Worm (Caenorhabditis elegans) whole organism, L2 larva: ENCODE data around the gene Y43F8C.5.

Experiments
- C34F6.9 ChIP-seq: fragments of 150-350 bp; optimal IDR thresholded peaks from 2 replicates; lab custom pipeline; 2014; ENCODE audit warnings: missing biosample characterization, missing genetic modification characterization
- F13H6.1 ChIP-seq: sonication (generic microtip); optimal IDR thresholded peaks from 2 replicates; lab custom pipeline; 2016; ENCODE audit warnings: missing genetic modification characterization, missing compliant biosample characterization
- R02D3.7 ChIP-seq: fragments of 150-350 bp; optimal IDR thresholded peaks from 2 replicates; lab custom pipeline; 2014; ENCODE audit warnings: missing biosample characterization, missing genetic modification characterization
- Y55F3AM.14 ChIP-seq: fragments of 200-800 bp; sonication (Bioruptor generic); optimal IDR thresholded peaks from 2 replicates; lab custom pipeline; 2018; ENCODE audit warnings: mild to moderate bottlenecking, missing genetic modification characterization, missing compliant biosample characterization
- ZK546.5 ChIP-seq: sonication (generic microtip); optimal IDR thresholded peaks from 2 replicates; lab custom pipeline; 2017; ENCODE audit warnings: missing biosample characterization, missing genetic modification characterization
- aly-2 ChIP-seq: fragments of 150-350 bp; optimal IDR thresholded peaks from 2 replicates; lab custom pipeline; 2014; ENCODE audit warnings: missing biosample characterization, missing genetic modification characterization
- blmp-1 ChIP-seq: sonication (generic microtip); optimal IDR thresholded peaks from 2 replicates; lab custom pipeline; 2017; ENCODE audit warnings: missing genetic modification characterization, mild to moderate bottlenecking, missing compliant biosample characterization, antibody characterized with exemption, moderate library complexity; ENCODE audit not compliant: insufficient read depth
- ceh-16 ChIP-seq: fragments of 150-350 bp; optimal IDR thresholded peaks from 2 replicates; lab custom pipeline; 2014; ENCODE audit warnings: missing biosample characterization, missing genetic modification characterization
- ceh-82 ChIP-seq: fragments of 150-350 bp; optimal IDR thresholded peaks from 2 replicates; lab custom pipeline; 2014; ENCODE audit warnings: missing biosample characterization, missing genetic modification characterization
- crh-2 ChIP-seq: sonication (generic microtip); optimal IDR thresholded peaks from 2 replicates; lab custom pipeline; 2017; ENCODE audit warnings: missing biosample characterization, missing genetic modification characterization
- elt-1 ChIP-seq: fragments of 150-350 bp; optimal IDR thresholded peaks from 2 replicates; lab custom pipeline; 2014; ENCODE audit warnings: missing biosample characterization, missing genetic modification characterization
- elt-3 ChIP-seq: sonication (generic microtip); optimal IDR thresholded peaks from 2 replicates; lab custom pipeline; 2017; ENCODE audit warnings: missing biosample characterization, missing genetic modification characterization
- fos-1 ChIP-seq: fragments of 150-350 bp; optimal IDR thresholded peaks from 2 replicates; lab custom pipeline; 2014; ENCODE audit warnings: missing biosample characterization, missing genetic modification characterization
- gmeb-1 ChIP-seq: fragments of 150-350 bp; optimal IDR thresholded peaks from 2 replicates; lab custom pipeline; 2014; ENCODE audit warnings: missing biosample characterization, missing genetic modification characterization
- lin-11 ChIP-seq: fragments of 150-350 bp; sonication (generic microtip); optimal IDR thresholded peaks from 2 replicates; lab custom pipeline; 2014; ENCODE audit warnings: missing biosample characterization, missing genetic modification characterization, inconsistent platforms, mixed read lengths
- lin-13 ChIP-seq: fragments of 150-350 bp; optimal IDR thresholded peaks from 2 replicates; lab custom pipeline; 2014; ENCODE audit warnings: missing biosample characterization, missing genetic modification reagents, missing genetic modification characterization
- lin-39 ChIP-seq: fragments of 150-350 bp; optimal IDR thresholded peaks from 2 replicates; lab custom pipeline; 2014; ENCODE audit warnings: missing biosample characterization, missing genetic modification reagents, missing genetic modification characterization
- mdl-1 ChIP-seq, 2 experiments: fragments of 150-350 bp in 1 of 2; sonication (generic microtip) in 1 of 2; optimal IDR thresholded peaks; 2 replicates each; lab custom pipeline; 2017; ENCODE audit warnings: missing biosample characterization in 2 of 2, missing genetic modification characterization in 2 of 2
- nhr-11 ChIP-seq: fragments of 150-350 bp; optimal IDR thresholded peaks from 2 replicates; lab custom pipeline; 2014; ENCODE audit warnings: missing biosample characterization, missing genetic modification characterization
- nhr-12 ChIP-seq: fragments of 150-350 bp; optimal IDR thresholded peaks from 2 replicates; lab custom pipeline; 2014; ENCODE audit warnings: missing biosample characterization, missing genetic modification characterization
- nhr-129 ChIP-seq: fragments of 150-350 bp; optimal IDR thresholded peaks from 2 replicates; lab custom pipeline; 2014; ENCODE audit warnings: missing biosample characterization, missing genetic modification characterization
- nhr-21 ChIP-seq: fragments of 150-350 bp; optimal IDR thresholded peaks from 2 replicates; lab custom pipeline; 2014; ENCODE audit warnings: missing biosample characterization, missing genetic modification characterization
- nhr-25 ChIP-seq: fragments of 150-350 bp; sonication (generic microtip); optimal IDR thresholded peaks from 3 replicates; lab custom pipeline; 2014; ENCODE audit warnings: missing biosample characterization, missing genetic modification characterization
- peb-1 ChIP-seq: fragments of 150-350 bp; optimal IDR thresholded peaks from 2 replicates; lab custom pipeline; 2014; ENCODE audit warnings: missing biosample characterization, missing genetic modification characterization
- sem-4 ChIP-seq: fragments of 150-350 bp; optimal IDR thresholded peaks from 2 replicates; lab custom pipeline; 2014; ENCODE audit warnings: missing biosample characterization, missing genetic modification reagents, missing genetic modification characterization
- skn-1 ChIP-seq: sonication (generic microtip); optimal IDR thresholded peaks from 2 replicates; lab custom pipeline; 2017; ENCODE audit warnings: missing biosample characterization, missing genetic modification characterization
- sma-3 ChIP-seq: sonication (generic microtip); optimal IDR thresholded peaks from 2 replicates; lab custom pipeline; 2016; ENCODE audit warnings: missing genetic modification reagents, missing genetic modification characterization, missing compliant biosample characterization
- snpc-4 ChIP-seq: fragments of 150-350 bp; optimal IDR thresholded peaks from 2 replicates; lab custom pipeline; 2014; ENCODE audit warnings: missing biosample characterization, missing genetic modification characterization
- unc-39 ChIP-seq: fragments of 150-350 bp; optimal IDR thresholded peaks from 2 replicates; lab custom pipeline; 2014; ENCODE audit warnings: missing biosample characterization, missing genetic modification characterization
- zag-1 ChIP-seq: fragments of 150-350 bp; optimal IDR thresholded peaks from 2 replicates; lab custom pipeline; 2014; ENCODE audit warnings: missing biosample characterization, missing genetic modification characterization
- ztf-1 ChIP-seq: fragments of 200-800 bp; sonication (Bioruptor generic); conservative IDR thresholded peaks from 2 replicates; pipeline ENCODE4 v1.3.6; 2022; ENCODE audit warnings: missing genetic modification characterization, missing compliant biosample characterization

Y43F8C.5 gene

DNA sequence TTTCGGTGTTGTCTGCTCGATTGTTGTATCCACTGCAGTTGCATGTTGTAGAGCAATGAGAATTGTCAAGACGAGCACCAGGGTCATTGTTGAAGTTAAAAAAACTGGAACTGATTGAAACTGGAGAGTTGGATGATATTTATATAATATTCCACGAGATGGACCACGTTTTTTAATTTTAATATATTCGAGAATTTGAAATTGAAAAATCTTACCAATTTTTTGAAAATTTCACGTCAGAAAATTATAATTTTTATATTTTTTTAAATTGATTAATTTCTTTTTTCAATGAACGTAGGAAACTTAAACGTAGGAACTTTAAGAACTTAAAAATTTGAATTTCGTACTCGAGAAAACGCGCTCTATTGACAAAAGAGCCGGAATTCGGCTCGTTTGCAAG lies at the start of gene Y43F8C.5:
Gene Y43F8C.5, minus strand, starts transcription at position 101 of the 400 bp plus-strand sequence.
- TF ChIP-seq nhr-21 (tag; lab: Kevin White, UChicago) (no peak), crh-2 (tag; lab: Kevin White, UChicago) (no peak), R02D3.7 (tag; lab: Kevin White, UChicago) (no peak), sma-3 (GFP tag; lab: Kevin White, UChicago) (no peak)

DNA sequence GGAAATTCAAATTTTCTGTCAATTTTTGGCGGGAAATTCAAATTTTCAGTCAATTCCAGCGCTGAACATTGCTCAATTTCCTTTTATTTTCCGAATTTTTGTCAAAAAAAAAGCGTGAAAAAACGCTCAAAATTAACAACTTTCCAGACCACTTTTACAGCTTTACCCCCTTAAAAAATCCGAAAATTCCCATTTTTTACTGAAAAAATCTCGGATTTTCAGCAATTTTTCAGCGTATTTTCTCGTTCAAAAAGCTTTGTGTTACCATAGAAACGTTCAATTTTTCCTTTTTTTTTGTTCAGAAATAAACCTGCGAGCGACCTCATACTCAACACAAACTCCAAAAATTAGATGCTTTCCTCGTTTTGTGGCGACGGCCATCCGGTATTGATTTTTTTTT lies 42.1 kb upstream of the Y43F8C.5 start, which contains the start of gene mrp-7:
Gene mrp-7, plus strand, starts transcription at position 301 of the 400 bp plus-strand sequence.
- TF ChIP-seq nhr-11 (tag; lab: Kevin White, UChicago) = no peak
- TF ChIP-seq nhr-12 = no peak
- no peak for TF ChIP-seq ztf-1
- TF ChIP-seq zag-1 (tag; lab: Kevin White, UChicago) = no peak
- TF ChIP-seq nhr-21 (tag; lab: Kevin White, UChicago) = no peak
- no peak for TF ChIP-seq Y55F3AM.14 (GFP tag; lab: Kevin White, UChicago)
- no peak for TF ChIP-seq mdl-1 (tag; optimal IDR thresholded peaks at IDR 0.05; lab: Kevin White, UChicago)
- TF ChIP-seq elt-1 (tag; lab: Kevin White, UChicago) = no peak
- no peak for TF ChIP-seq elt-3 (tag; lab: Kevin White, UChicago)

ce11 chrV:19673298-19673903 lies 41.0 kb upstream of the Y43F8C.5 start:
- TF ChIP-seq ceh-82 (tag; lab: Kevin White, UChicago) = no peak
- TF ChIP-seq lin-13 (GFP tag; lab: Kevin White, UChicago) = no peak
- no peak for TF ChIP-seq nhr-25 (tag; lab: Kevin White, UChicago)
- peak; percentile 59 for TF ChIP-seq skn-1 (tag; lab: Kevin White, UChicago)
- no peak for TF ChIP-seq sma-3 (GFP tag; lab: Kevin White, UChicago)
- peak; percentile 50 for TF ChIP-seq fos-1 (tag; lab: Kevin White, UChicago)

DNA sequence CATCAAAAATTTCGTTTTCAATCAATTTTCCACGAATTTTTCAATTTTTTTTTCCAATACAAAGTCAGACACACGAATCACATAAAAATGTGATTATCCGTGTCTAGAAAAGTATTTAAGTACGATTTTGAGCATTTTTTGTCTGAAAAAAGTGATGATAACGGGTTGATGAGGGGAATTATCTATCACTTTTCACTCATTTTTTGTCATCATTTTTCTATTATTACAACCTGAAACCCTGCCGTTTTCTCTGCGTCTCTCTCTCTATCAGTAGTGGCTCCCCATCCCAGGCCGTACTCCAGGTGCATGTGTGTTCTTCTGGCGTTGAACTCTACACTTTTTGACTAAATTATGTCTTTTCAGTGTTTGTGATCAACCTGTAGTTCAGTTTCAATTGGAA lies 39.9 kb upstream of the Y43F8C.5 start:
- peak; percentile 96 for TF ChIP-seq skn-1 (tag; lab: Kevin White, UChicago)
- TF ChIP-seq lin-39 (tag; lab: Kevin White, UChicago) = no peak
- TF ChIP-seq F13H6.1 = no peak
- peak; percentile 77 for TF ChIP-seq fos-1 (tag; lab: Kevin White, UChicago)
- TF ChIP-seq lin-13 (GFP tag; lab: Kevin White, UChicago) = no peak
- no peak for TF ChIP-seq gmeb-1 (tag; lab: Kevin White, UChicago)
- TF ChIP-seq ceh-16 (tag; lab: Kevin White, UChicago) = no peak
- peak; percentile 12 for TF ChIP-seq C34F6.9 (tag; lab: Kevin White, UChicago)

- no peak for TF ChIP-seq blmp-1 (tag; lab: Kevin White, UChicago)
- no peak for TF ChIP-seq peb-1 (tag; lab: Kevin White, UChicago)
Observed at ce11 chrV:19671816-19672215, 39.4 kb upstream of the Y43F8C.5 start.

ce11 chrV:19670866-19671265 lies 38.4 kb upstream of the Y43F8C.5 start:
- TF ChIP-seq nhr-129 (tag; lab: Kevin White, UChicago) (no peak), lin-11 (tag; lab: Kevin White, UChicago) (no peak), ZK546.5 (tag; lab: Kevin White, UChicago) (no peak)

DNA sequence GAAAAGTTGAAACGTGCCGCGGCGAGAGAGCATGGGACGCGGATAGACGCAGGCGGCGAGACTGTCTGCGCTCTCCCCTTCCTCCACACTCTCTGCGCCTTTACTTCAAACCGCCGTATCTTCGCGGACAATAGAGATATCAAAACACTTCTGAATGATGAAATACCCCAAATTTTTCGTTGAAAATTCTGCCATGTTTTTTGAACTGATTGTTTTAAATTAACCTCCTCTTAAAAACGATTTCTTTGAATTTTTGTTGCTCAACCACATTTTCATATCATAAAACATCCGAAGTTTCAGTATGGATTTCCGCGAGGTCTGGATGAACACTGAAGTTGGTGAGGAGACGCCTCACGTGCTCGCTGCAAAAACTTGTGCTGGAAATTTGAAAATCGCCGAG lies 37.5 kb upstream of the Y43F8C.5 start, which contains the start of gene Y43F8C.11:
Gene Y43F8C.11, plus strand, starts transcription at position 301 of the 400 bp plus-strand sequence.
- TF ChIP-seq nhr-25 (tag; lab: Kevin White, UChicago) (no peak), aly-2 (tag; lab: Kevin White, UChicago) (no peak), ZK546.5 (tag; lab: Kevin White, UChicago) (no peak), unc-39 (tag; lab: Kevin White, UChicago) (no peak), sem-4 (no peak), snpc-4 (tag; lab: Kevin White, UChicago) (no peak), ceh-16 (tag; lab: Kevin White, UChicago) (no peak)
